Fruit fly (Drosophila melanogaster) whole organism, embryonic: ENCODE data around the gene TBC1D16.

Experiments
- CG12769 ChIP-seq: fragments of 200-800 bp; sonication (Bioruptor generic); optimal IDR thresholded peaks from 2 replicates; lab custom pipeline; 2019; ENCODE audit warnings: missing biosample characterization, mild to moderate bottlenecking, missing genetic modification characterization, moderate library complexity
- CG15479 ChIP-seq: fragments of 200-800 bp; sonication (Bioruptor generic); optimal IDR thresholded peaks from 3 replicates; lab custom pipeline; 2019; ENCODE audit warnings: missing biosample characterization, mild to moderate bottlenecking, missing genetic modification characterization, moderate library complexity
- CG18262 ChIP-seq: fragments of 200-800 bp; optimal IDR thresholded peaks from 3 replicates; lab custom pipeline; 2019; ENCODE audit warnings: missing biosample characterization, mild to moderate bottlenecking, missing genetic modification characterization, moderate library complexity
- CG2129 ChIP-seq: fragments of 200-800 bp; sonication (Bioruptor generic); IDR thresholded peaks from 2 replicates; pipeline ENCODE4 v1.3.6; 2022; ENCODE audit warnings: missing biosample characterization, missing genetic modification characterization; ENCODE audit not compliant: partially characterized antibody
- MBD-R2 ChIP-seq: fragments of 200-800 bp; sonication (Bioruptor generic); IDR thresholded peaks from 2 replicates; pipeline ENCODE4 v1.3.6; 2022; ENCODE audit warnings: missing biosample characterization, missing genetic modification characterization
- Side ChIP-seq: fragments of 200-800 bp; sonication (Bioruptor generic); optimal IDR thresholded peaks from 2 replicates; lab custom pipeline; 2016; ENCODE audit warnings: missing biosample characterization, missing genetic modification characterization
- amos ChIP-seq: fragments of 200-800 bp; sonication (Bioruptor generic); IDR thresholded peaks from 2 replicates; pipeline ENCODE4 v1.3.6; 2022; ENCODE audit warnings: missing biosample characterization, missing genetic modification characterization; ENCODE audit not compliant: partially characterized antibody
- klu ChIP-seq: fragments of 200-800 bp; sonication (Bioruptor generic); IDR thresholded peaks from 2 replicates; pipeline ENCODE4 v1.3.6; 2022; ENCODE audit warnings: missing biosample characterization, missing genetic modification characterization
- usp ChIP-seq: fragments of >200 bp; optimal IDR thresholded peaks from 2 replicates; lab custom pipeline; 2017; ENCODE audit warnings: missing biosample characterization, missing genetic modification characterization

dm6 chr2L:10479859-10480258 lies 44.4 kb upstream of the TBC1D16 start:
- no peak for TF ChIP-seq klu (GFP tag; lab: Robert Waterston, UW)
- TF ChIP-seq CG15479, result no peak
- no peak for TF ChIP-seq usp (GFP tag; lab: Kevin White, UChicago)
- TF ChIP-seq CG12769, result no peak
- peak; percentile 49; the same call in 1 of the 2 replicates for TF ChIP-seq amos (GFP tag; lab: Robert Waterston, UW)
- no peak for TF ChIP-seq CG18262 (tag; lab: Kevin White, UChicago)
- no peak for TF ChIP-seq Side (GFP tag; lab: Kevin White, UChicago)
- TF ChIP-seq MBD-R2 (GFP tag; lab: Robert Waterston, UW), result peak; percentile 34; the same call in 1 of the 2 replicates
- no peak for TF ChIP-seq CG2129
